Worm (Caenorhabditis elegans) whole organism, L4/young adult: Measurements from ENCODE around the gene gcl-1.

Experiments used
- W03F9.2 ChIP-seq: fragments of 150-350 bp; optimal IDR thresholded peaks from 2 replicates; lab custom pipeline; 2014; ENCODE audit warnings: missing biosample characterization, missing genetic modification characterization
- dao-5 ChIP-seq: sonication (generic microtip); optimal IDR thresholded peaks from 2 replicates; lab custom pipeline; 2016; ENCODE audit warnings: missing genotype, missing genetic modification characterization, moderate library complexity, missing compliant biosample characterization
- him-1 ChIP-seq: sonication (generic microtip); optimal IDR thresholded peaks from 2 replicates; lab custom pipeline; 2016; ENCODE audit warnings: missing genotype, missing genetic modification reagents, missing genetic modification characterization, missing compliant biosample characterization

ce11 chrIV:13456893-13457292 lies 44.2 kb upstream of the gcl-1 start:
- TF ChIP-seq him-1 (tag; lab: Kevin White, UChicago) (no peak), dao-5 (tag; lab: Kevin White, UChicago) (no peak), W03F9.2 (tag; lab: Kevin White, UChicago) (no peak)
